Worm (Caenorhabditis elegans) whole organism, early embryonic: Measurements from ENCODE around the gene srlf-11.

Experiments
- aly-1 ChIP-seq: sonication (generic microtip); optimal IDR thresholded peaks from 2 replicates; lab custom pipeline; 2016; ENCODE audit warnings: missing genetic modification characterization, missing compliant biosample characterization
- ama-1 ChIP-seq: fragments of 150-350 bp; optimal IDR thresholded peaks from 2 replicates; lab custom pipeline; 2014
- ceh-13 ChIP-seq: fragments of 200-800 bp; sonication (Bioruptor generic); optimal IDR thresholded peaks from 2 replicates; lab custom pipeline; 2018; ENCODE audit warnings: mild to moderate bottlenecking, missing genetic modification characterization, missing compliant biosample characterization
- ets-7 ChIP-seq: sonication (generic microtip); optimal IDR thresholded peaks from 2 replicates; lab custom pipeline; 2016; ENCODE audit warnings: missing genotype, missing genetic modification characterization, missing compliant biosample characterization
- flt-1 ChIP-seq: fragments of 200-800 bp; sonication (Bioruptor generic); IDR thresholded peaks from 2 replicates; pipeline ENCODE4 v1.3.6; 2022; ENCODE audit warnings: missing genetic modification characterization, missing compliant biosample characterization
- hmbx-1 ChIP-seq: sonication (generic microtip); optimal IDR thresholded peaks from 2 replicates; lab custom pipeline; 2016; ENCODE audit warnings: mild to moderate bottlenecking, missing genetic modification characterization, missing compliant biosample characterization
- hnd-1 ChIP-seq: sonication (generic microtip); optimal IDR thresholded peaks from 2 replicates; lab custom pipeline; 2016; ENCODE audit warnings: missing genetic modification characterization, missing compliant biosample characterization
- scrt-1 ChIP-seq: fragments of 200-800 bp; sonication (Bioruptor generic); IDR thresholded peaks from 2 replicates; pipeline ENCODE4 v1.3.6; 2022; ENCODE audit warnings: missing genetic modification characterization, missing compliant biosample characterization
- sea-1 ChIP-seq: fragments of 200-800 bp; sonication (Bioruptor generic); conservative IDR thresholded peaks from 2 replicates; pipeline ENCODE4 v1.3.6; 2022; ENCODE audit warnings: missing genetic modification characterization, missing compliant biosample characterization
- tbx-37 ChIP-seq: fragments of 200-800 bp; sonication (Bioruptor generic); conservative IDR thresholded peaks from 2 replicates; pipeline ENCODE4 v1.3.6; 2022; ENCODE audit warnings: missing genetic modification reagents, missing genetic modification characterization, missing compliant biosample characterization
- tra-4 ChIP-seq: sonication (generic microtip); optimal IDR thresholded peaks from 2 replicates; lab custom pipeline; 2017; ENCODE audit warnings: missing genetic modification characterization, missing compliant biosample characterization

DNA sequence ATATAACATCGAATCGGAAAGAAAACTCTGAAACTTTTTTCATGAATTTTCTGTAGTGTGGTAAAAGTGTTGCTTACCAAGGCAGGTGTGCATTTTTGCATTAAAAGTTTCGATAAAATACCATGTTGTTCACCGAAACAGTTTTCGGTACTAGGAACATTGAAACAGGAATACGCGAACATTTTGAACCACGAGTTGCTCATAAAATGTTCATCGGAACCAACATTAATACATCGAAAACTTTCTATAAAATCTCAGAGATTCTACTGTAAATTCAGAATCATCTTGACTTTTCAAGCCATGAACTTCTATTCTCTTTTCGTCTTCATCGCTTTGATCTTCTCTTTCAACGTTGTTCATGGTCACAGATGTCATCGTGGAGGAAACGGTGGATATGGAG is 5.6 kb downstream of the srlf-11 start, which contains the start of gene fipr-15:
- TF ChIP-seq ama-1 (lab: Kevin White, UChicago) (no peak), hmbx-1 (tag; lab: Kevin White, UChicago) (no peak), aly-1 (tag; lab: Kevin White, UChicago) (no peak), scrt-1 (GFP tag; lab: Robert Waterston, UW) (no peak), tbx-37 (GFP tag; lab: Robert Waterston, UW) (no peak), ceh-13 (GFP tag; lab: Kevin White, UChicago) (no peak), ets-7 (tag; lab: Kevin White, UChicago) (no peak), hnd-1 (tag; lab: Kevin White, UChicago) (no peak), flt-1 (no peak), sea-1 (GFP tag; lab: Robert Waterston, UW) (no peak), tra-4 (tag; lab: Kevin White, UChicago) (no peak)
